Fruit fly (Drosophila melanogaster): ENCODE measurements around the gene Hibch.

The Hibch gene

DNA sequence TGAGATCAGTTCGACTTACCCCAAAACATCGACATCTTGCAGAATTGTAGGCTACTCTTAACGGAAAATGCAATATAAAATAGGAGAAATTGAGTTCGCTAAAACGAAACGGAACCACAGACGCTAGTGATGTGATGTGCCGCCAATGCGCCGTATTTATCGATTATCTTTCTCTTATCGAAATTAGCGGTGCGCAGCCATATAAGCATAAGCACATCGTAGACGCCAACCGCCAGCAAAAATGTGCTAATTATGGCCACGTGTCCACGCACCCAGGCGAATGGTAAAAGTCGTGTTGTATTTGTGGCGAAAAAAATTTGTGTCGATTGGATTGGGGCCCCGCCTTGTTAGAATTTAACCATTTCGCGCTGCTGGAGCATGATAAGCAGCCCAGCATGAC lies 24.0 kb upstream of the Hibch start, which contains the start of the genes Fkbp39 and Cyfip (continued):
- TF ChIP-seq onecut (GFP tag; IDR thresholded peaks at IDR 0.05): peak; percentile 46
- TF ChIP-seq phol (tag; optimal IDR thresholded peaks at IDR 0.05): peak; percentile 83
- no peak for TF ChIP-seq Nf-YA (GFP tag; IDR thresholded peaks at IDR 0.05)
- TF ChIP-seq MBD-R2 (GFP tag; IDR thresholded peaks at IDR 0.05): peak; percentile 98
- peak; percentile 67 for TF ChIP-seq Side (GFP tag; optimal IDR thresholded peaks at IDR 0.05)
- no peak for TF ChIP-seq CG18764 (GFP tag; optimal IDR thresholded peaks at IDR 0.05)
- TF ChIP-seq tap (tag; optimal IDR thresholded peaks at IDR 0.05): no peak
- TF ChIP-seq CG34224 (GFP tag; IDR thresholded peaks at IDR 0.05; ENCODE audit: partially characterized antibody): peak; percentile 82
- TF ChIP-seq tx (GFP tag; optimal IDR thresholded peaks at IDR 0.05): peak; percentile 59
- no peak for TF ChIP-seq Taf1 (GFP tag; IDR thresholded peaks at IDR 0.05)
- no peak for TF ChIP-seq otp (GFP tag; IDR thresholded peaks at IDR 0.05)
- TF ChIP-seq ab (GFP tag; optimal IDR thresholded peaks at IDR 0.05): no peak
- peak; percentile 99 for TF ChIP-seq Dref (GFP tag; IDR thresholded peaks at IDR 0.05)
- peak; percentile 24; the same call in 1 of the 2 replicates for TF ChIP-seq CG17328 (GFP tag; IDR thresholded peaks at IDR 0.05)
- peak; percentile 49 for TF ChIP-seq shn (GFP tag; optimal IDR thresholded peaks at IDR 0.05)
- TF ChIP-seq CG2199 (GFP tag; IDR thresholded peaks at IDR 0.05): no peak
- peak; percentile 21 for TF ChIP-seq mirr (GFP tag; optimal IDR thresholded peaks at IDR 0.05)
- TF ChIP-seq twi (tag; optimal IDR thresholded peaks at IDR 0.05): no peak
- no peak for TF ChIP-seq CG10565 (GFP tag; optimal IDR thresholded peaks at IDR 0.05)
- no peak for TF ChIP-seq lbe (GFP tag; optimal IDR thresholded peaks at IDR 0.05)
- no peak for TF ChIP-seq wek (GFP tag; optimal IDR thresholded peaks at IDR 0.05)
- TF ChIP-seq Atf6 (GFP tag; IDR thresholded peaks at IDR 0.05): peak; percentile 34; the same call in 1 of the 2 replicates
- no peak for TF ChIP-seq Blimp-1 (GFP tag; optimal IDR thresholded peaks at IDR 0.05)
- TF ChIP-seq Rfx (GFP tag; IDR thresholded peaks at IDR 0.05): peak; percentile 84
- TF ChIP-seq Elba2 (GFP tag; optimal IDR thresholded peaks at IDR 0.05): peak; percentile 35
- TF ChIP-seq rib (GFP tag; IDR thresholded peaks at IDR 0.05): peak; percentile 70; the same call in 1 of the 2 replicates
- no peak for TF ChIP-seq gcm (GFP tag; optimal IDR thresholded peaks at IDR 0.05)
- peak; percentile 44; the same call in 2 of the 3 replicates for TF ChIP-seq row (GFP tag; IDR thresholded peaks at IDR 0.05)
- TF ChIP-seq lilli (GFP tag; optimal IDR thresholded peaks at IDR 0.05): peak; percentile 74
- TF ChIP-seq CG14050 (GFP tag; IDR thresholded peaks at IDR 0.05): no peak
- no peak for TF ChIP-seq CG11085 (GFP tag; IDR thresholded peaks at IDR 0.05)
- no peak for TF ChIP-seq TFAM (GFP tag; optimal IDR thresholded peaks at IDR 0.05)
- no peak for TF ChIP-seq sim (GFP tag; IDR thresholded peaks at IDR 0.05)
- TF ChIP-seq CTCF (GFP tag; optimal IDR thresholded peaks at IDR 0.05): peak; percentile 34
- no peak for TF ChIP-seq btn (GFP tag; optimal IDR thresholded peaks at IDR 0.05)
- peak; percentile 45 for TF ChIP-seq CG18619 (GFP tag; optimal IDR thresholded peaks at IDR 0.05)
- TF ChIP-seq odd (GFP tag; optimal IDR thresholded peaks at IDR 0.05): no peak
- no peak for TF ChIP-seq Bteb2 (GFP tag; optimal IDR thresholded peaks at IDR 0.05)
- TF ChIP-seq CG10543 (GFP tag; optimal IDR thresholded peaks at IDR 0.05): peak; percentile 44
- TF ChIP-seq CG4404 (GFP tag; IDR thresholded peaks at IDR 0.05): no peak
- TF ChIP-seq dpn (GFP tag; optimal IDR thresholded peaks at IDR 0.05): peak; percentile 41 to 57
- no peak for TF ChIP-seq so (GFP tag; IDR thresholded peaks at IDR 0.05)
- no peak for TF ChIP-seq Mrtf (GFP tag; IDR thresholded peaks at IDR 0.05)
- peak; percentile 70 for TF ChIP-seq CG33213 (GFP tag; optimal IDR thresholded peaks at IDR 0.05)
- TF ChIP-seq CoRest (tag; optimal IDR thresholded peaks at IDR 0.05): peak; percentile 13
- TF ChIP-seq ci (GFP tag; IDR thresholded peaks at IDR 0.05): peak; percentile 67; the same call in 2 of the 3 replicates
- peak; percentile 63 for TF ChIP-seq Antp (GFP tag; optimal IDR thresholded peaks at IDR 0.05)
- peak; percentile 62 for TF ChIP-seq ERR (GFP tag; optimal IDR thresholded peaks at IDR 0.05)
- no peak for TF ChIP-seq CG3407 (GFP tag; optimal IDR thresholded peaks at IDR 0.05)
- TF ChIP-seq Sin3A (optimal IDR thresholded peaks at IDR 0.05): peak; percentile 84
- TF ChIP-seq Stat92E (GFP tag; optimal IDR thresholded peaks at IDR 0.05): peak in 1 of 3 experiments; percentile 61
- TF ChIP-seq CG9215 (GFP tag; IDR thresholded peaks at IDR 0.05): no peak
- TF ChIP-seq dan (GFP tag; IDR thresholded peaks at IDR 0.05): no peak
